Worm (Caenorhabditis elegans) whole organism, L4 larva: ENCODE measurements around the gene pad-2.

Experiments used
- D1046.2 ChIP-seq: fragments of 200-800 bp; sonication (Bioruptor generic); IDR thresholded peaks from 2 replicates; pipeline ENCODE4 v1.3.6; 2022; ENCODE audit warnings: missing genetic modification characterization, missing compliant biosample characterization
- F10B5.3 ChIP-seq: sonication (generic microtip); optimal IDR thresholded peaks from 2 replicates; lab custom pipeline; 2016; ENCODE audit warnings: mild to moderate bottlenecking, missing genetic modification characterization, missing compliant biosample characterization
- R02D3.7 ChIP-seq: fragments of 150-350 bp; sonication (generic microtip); optimal IDR thresholded peaks from 3 replicates; lab custom pipeline; 2014; ENCODE audit warnings: missing biosample characterization, missing genetic modification characterization
- T20F7.1 ChIP-seq: fragments of 200-800 bp; sonication (Bioruptor generic); optimal IDR thresholded peaks from 2 replicates; lab custom pipeline; 2018; ENCODE audit warnings: mild to moderate bottlenecking, missing genetic modification characterization, missing compliant biosample characterization
- Y48G9A.11 ChIP-seq: fragments of 200-800 bp; sonication (Bioruptor generic); IDR thresholded peaks from 2 replicates; pipeline ENCODE4 v1.3.6; 2022; ENCODE audit warnings: missing genetic modification reagents, missing genetic modification characterization, missing compliant biosample characterization
- Y5F2A.4 ChIP-seq: fragments of 200-800 bp; sonication (Bioruptor generic); optimal IDR thresholded peaks from 2 replicates; lab custom pipeline; 2018; ENCODE audit warnings: mild to moderate bottlenecking, missing genetic modification characterization, missing compliant biosample characterization
- Y75B8A.6 ChIP-seq: fragments of 200-800 bp; sonication (Bioruptor generic); IDR thresholded peaks from 2 replicates; pipeline ENCODE4 v1.3.6; 2022; ENCODE audit warnings: missing genetic modification reagents, missing genetic modification characterization, missing compliant biosample characterization
- ZK337.2 ChIP-seq: fragments of 200-800 bp; sonication (Bioruptor generic); IDR thresholded peaks from 2 replicates; pipeline ENCODE4 v1.3.6; 2022; ENCODE audit warnings: missing genetic modification reagents, missing genetic modification characterization, missing compliant biosample characterization
- aly-2 ChIP-seq: sonication (generic microtip); optimal IDR thresholded peaks from 2 replicates; lab custom pipeline; 2018; ENCODE audit warnings: missing biosample characterization, missing genetic modification characterization
- attf-4 ChIP-seq: sonication (generic microtip); optimal IDR thresholded peaks from 3 replicates; lab custom pipeline; 2017; ENCODE audit warnings: missing biosample characterization, missing genetic modification characterization
- ceh-44 ChIP-seq: fragments of 200-800 bp; sonication (Bioruptor generic); IDR thresholded peaks from 2 replicates; pipeline ENCODE4 v1.3.6; 2022; ENCODE audit warnings: missing genetic modification reagents, missing genetic modification characterization, missing compliant biosample characterization
- ceh-62 ChIP-seq: sonication (generic microtip); optimal IDR thresholded peaks from 2 replicates; lab custom pipeline; 2017; ENCODE audit warnings: missing biosample characterization, missing genetic modification characterization
- cey-2 ChIP-seq: sonication (generic microtip); optimal IDR thresholded peaks from 3 replicates; lab custom pipeline; 2017; ENCODE audit warnings: missing genetic modification characterization, mild to moderate bottlenecking, missing compliant biosample characterization, antibody characterized with exemption, borderline replicate concordance; ENCODE audit not compliant: insufficient read depth
- daf-16 ChIP-seq, 3 experiments: sonication (generic microtip); optimal IDR thresholded peaks; 2 replicates each; lab custom pipeline; 2016 to 2017; ENCODE audit warnings: missing genetic modification characterization in 3 of 3, missing genetic modification reagents in 3 of 3, mild to moderate bottlenecking in 2 of 3, missing compliant biosample characterization in 2 of 3, missing biosample characterization in 1 of 3, moderate library complexity in 1 of 3
- dmd-6 ChIP-seq: fragments of 200-800 bp; sonication (Bioruptor generic); IDR thresholded peaks from 2 replicates; pipeline ENCODE4 v1.3.6; 2022; ENCODE audit warnings: missing genetic modification reagents, missing genetic modification characterization, missing compliant biosample characterization
- dmd-8 ChIP-seq: fragments of 200-800 bp; sonication (Bioruptor generic); IDR thresholded peaks from 2 replicates; pipeline ENCODE4 v1.3.6; 2022; ENCODE audit warnings: missing genetic modification characterization, missing compliant biosample characterization
- dpl-1 ChIP-seq: fragments of 150-350 bp; optimal IDR thresholded peaks from 2 replicates; lab custom pipeline; 2014; ENCODE audit warnings: missing biosample characterization, missing genetic modification reagents, missing genetic modification characterization
- duxl-1 ChIP-seq: sonication (generic microtip); optimal IDR thresholded peaks from 2 replicates; lab custom pipeline; 2016; ENCODE audit warnings: mild to moderate bottlenecking, missing genetic modification characterization, moderate library complexity, missing compliant biosample characterization; ENCODE audit not compliant: poor library complexity
- egl-27 ChIP-seq: sonication (generic microtip); optimal IDR thresholded peaks from 3 replicates; lab custom pipeline; 2017; ENCODE audit warnings: missing biosample characterization, missing genetic modification reagents, missing genetic modification characterization
- fkh-10 ChIP-seq: fragments of 150-350 bp; optimal IDR thresholded peaks from 2 replicates; lab custom pipeline; 2014; ENCODE audit warnings: missing biosample characterization, missing genetic modification reagents, missing genetic modification characterization
- hif-1 ChIP-seq, 2 experiments: sonication (generic microtip); optimal IDR thresholded peaks; 2 replicates each; lab custom pipeline; 2016 to 2017; ENCODE audit warnings: missing compliant biosample characterization in 2 of 2, missing genetic modification characterization in 2 of 2, missing genetic modification reagents in 2 of 2, missing genotype in 2 of 2, mild to moderate bottlenecking in 1 of 2
- hlh-30 ChIP-seq: sonication (generic microtip); optimal IDR thresholded peaks from 2 replicates; lab custom pipeline; 2017; ENCODE audit warnings: antibody characterized with exemption, mild to moderate bottlenecking, missing genetic modification characterization, missing compliant biosample characterization; ENCODE audit not compliant: insufficient read depth
- lin-13 ChIP-seq: fragments of 150-350 bp; optimal IDR thresholded peaks from 2 replicates; lab custom pipeline; 2014; ENCODE audit warnings: missing biosample characterization, missing genetic modification reagents, missing genetic modification characterization
- lin-15B ChIP-seq: fragments of 150-350 bp; sonication (generic microtip); optimal IDR thresholded peaks from 3 replicates; lab custom pipeline; 2014; ENCODE audit warnings: missing biosample characterization, missing genetic modification characterization
- lin-38 ChIP-seq: fragments of 200-800 bp; sonication (Bioruptor generic); IDR thresholded peaks from 2 replicates; pipeline ENCODE4 v1.3.6; 2022; ENCODE audit warnings: missing genetic modification reagents, missing genetic modification characterization, missing compliant biosample characterization
- lin-39 ChIP-seq: fragments of 150-350 bp; optimal IDR thresholded peaks from 2 replicates; lab custom pipeline; 2014; ENCODE audit warnings: missing biosample characterization, missing genetic modification reagents, missing genetic modification characterization
- lir-3 ChIP-seq: sonication (generic microtip); optimal IDR thresholded peaks from 2 replicates; lab custom pipeline; 2016; ENCODE audit warnings: mild to moderate bottlenecking, missing genetic modification characterization, missing compliant biosample characterization
- lsy-2 ChIP-seq, 2 experiments: fragments of 150-350 bp in 1 of 2; sonication (generic microtip) in 1 of 2; optimal IDR thresholded peaks; 2 replicates each; lab custom pipeline; 2014 to 2017; ENCODE audit warnings: missing biosample characterization in 2 of 2, missing genetic modification characterization in 2 of 2
- madf-9 ChIP-seq: fragments of 200-800 bp; sonication (Bioruptor generic); conservative IDR thresholded peaks from 2 replicates; pipeline ENCODE4 v1.3.6; 2022; ENCODE audit warnings: missing genetic modification reagents, missing genetic modification characterization, missing compliant biosample characterization
- mep-1 ChIP-seq: fragments of 150-350 bp; sonication (generic microtip); optimal IDR thresholded peaks from 3 replicates; lab custom pipeline; 2014; ENCODE audit warnings: missing biosample characterization, missing genetic modification characterization
- nhr-102 ChIP-seq: sonication (generic microtip); optimal IDR thresholded peaks from 2 replicates; lab custom pipeline; 2016; ENCODE audit warnings: mild to moderate bottlenecking, missing genetic modification characterization, moderate library complexity, missing compliant biosample characterization
- nhr-11 ChIP-seq: fragments of 150-350 bp; optimal IDR thresholded peaks from 2 replicates; lab custom pipeline; 2014; ENCODE audit warnings: missing biosample characterization, missing genetic modification characterization
- nhr-237 ChIP-seq: sonication (generic microtip); optimal IDR thresholded peaks from 2 replicates; lab custom pipeline; 2017; ENCODE audit warnings: missing biosample characterization, missing genetic modification characterization
- nhr-28 ChIP-seq: fragments of 150-350 bp; optimal IDR thresholded peaks from 2 replicates; lab custom pipeline; 2014; ENCODE audit warnings: missing biosample characterization, missing genetic modification characterization
- nhr-42 ChIP-seq: fragments of 200-800 bp; sonication (Bioruptor generic); IDR thresholded peaks from 2 replicates; pipeline ENCODE4 v1.3.6; 2022; ENCODE audit warnings: missing genetic modification characterization, missing compliant biosample characterization
- nhr-6 ChIP-seq: fragments of 150-350 bp; optimal IDR thresholded peaks from 2 replicates; lab custom pipeline; 2014; ENCODE audit warnings: missing biosample characterization, missing genetic modification characterization
- php-3 ChIP-seq: fragments of 200-800 bp; sonication (Bioruptor generic); IDR thresholded peaks from 2 replicates; pipeline ENCODE4 v1.3.6; 2022; ENCODE audit warnings: missing genetic modification reagents, missing genetic modification characterization, missing compliant biosample characterization
- rbr-2 ChIP-seq: sonication (generic microtip); optimal IDR thresholded peaks from 2 replicates; lab custom pipeline; 2016; ENCODE audit warnings: missing genotype, missing genetic modification characterization, missing compliant biosample characterization
- sdz-12 ChIP-seq: fragments of 200-800 bp; sonication (Bioruptor generic); optimal IDR thresholded peaks from 2 replicates; lab custom pipeline; 2018; ENCODE audit warnings: mild to moderate bottlenecking, missing genetic modification characterization, missing compliant biosample characterization
- set-16 ChIP-seq: fragments of 200-800 bp; sonication (Bioruptor generic); IDR thresholded peaks from 2 replicates; pipeline ENCODE4 v1.3.6; 2022; ENCODE audit warnings: missing genetic modification reagents, missing genetic modification characterization, missing compliant biosample characterization
- snpc-4 ChIP-seq: fragments of 150-350 bp; optimal IDR thresholded peaks from 2 replicates; lab custom pipeline; 2014; ENCODE audit warnings: missing biosample characterization, missing genetic modification characterization
- spr-3 ChIP-seq: fragments of 200-800 bp; sonication (Bioruptor generic); optimal IDR thresholded peaks from 2 replicates; lab custom pipeline; 2018; ENCODE audit warnings: mild to moderate bottlenecking, missing genetic modification characterization, missing compliant biosample characterization
- tra-1 ChIP-seq: fragments of 200-800 bp; sonication (Bioruptor generic); IDR thresholded peaks from 2 replicates; pipeline ENCODE4 v1.3.6; 2022; ENCODE audit warnings: missing genetic modification reagents, missing genetic modification characterization, missing compliant biosample characterization
- unc-39 ChIP-seq: sonication (generic microtip); optimal IDR thresholded peaks from 2 replicates; lab custom pipeline; 2017; ENCODE audit warnings: missing biosample characterization, missing genetic modification characterization
- zag-1 ChIP-seq: fragments of 150-350 bp; optimal IDR thresholded peaks from 2 replicates; lab custom pipeline; 2014; ENCODE audit warnings: missing biosample characterization, missing genetic modification characterization
- zfp-3 ChIP-seq: fragments of 200-800 bp; sonication (Bioruptor generic); conservative IDR thresholded peaks from 2 replicates; pipeline ENCODE4 v1.3.6; 2022; ENCODE audit warnings: missing genetic modification reagents, missing genetic modification characterization, missing compliant biosample characterization
- zip-11 ChIP-seq: fragments of 200-800 bp; sonication (Bioruptor generic); IDR thresholded peaks from 2 replicates; pipeline ENCODE4 v1.3.6; 2022; ENCODE audit warnings: missing genetic modification characterization, missing compliant biosample characterization
- ztf-11 ChIP-seq: fragments of 150-350 bp; optimal IDR thresholded peaks from 2 replicates; lab custom pipeline; 2014; ENCODE audit warnings: missing biosample characterization, missing genetic modification characterization
- ztf-7 ChIP-seq: fragments of 150-350 bp; optimal IDR thresholded peaks from 2 replicates; lab custom pipeline; 2014; ENCODE audit warnings: missing biosample characterization, missing genetic modification characterization

pad-2 gene

ce11 chrIII:10328565-10329541 is 49.9 kb downstream of the pad-2 start:
- TF ChIP-seq ceh-44 (GFP tag; lab: Robert Waterston, UW): no peak
- no peak for TF ChIP-seq T20F7.1 (GFP tag; lab: Kevin White, UChicago)
- TF ChIP-seq nhr-42: no peak
- no peak for TF ChIP-seq madf-9 (GFP tag; lab: Robert Waterston, UW)
- TF ChIP-seq aly-2: no peak
- TF ChIP-seq F10B5.3: no peak
- peak; percentile 21; the same call in 1 of the 2 replicates for TF ChIP-seq dmd-6 (GFP tag; lab: Robert Waterston, UW)
- no peak for TF ChIP-seq lsy-2 (tag; optimal IDR thresholded peaks at IDR 0.05; lab: Kevin White, UChicago)
- TF ChIP-seq mep-1 (tag; lab: Kevin White, UChicago): no peak
- TF ChIP-seq Y48G9A.11 (GFP tag; lab: Robert Waterston, UW): 0 out of 2 replicates have a peak, but pooled peaks have one; percentile 29
- TF ChIP-seq Y75B8A.6 (GFP tag; lab: Robert Waterston, UW): no peak
- no peak for TF ChIP-seq unc-39 (tag; lab: Kevin White, UChicago)
- peak; percentile 7 for TF ChIP-seq nhr-28
- no peak for TF ChIP-seq zag-1 (tag; lab: Kevin White, UChicago)
- TF ChIP-seq ceh-62: no peak
- no peak for TF ChIP-seq daf-16 (GFP tag; optimal IDR thresholded peaks at IDR 0.05; lab: Kevin White, UChicago)
- peak; percentile 44 for TF ChIP-seq daf-16 (tag; optimal IDR thresholded peaks at IDR 0.05; lab: Kevin White, UChicago)
- TF ChIP-seq ztf-11 (tag; lab: Kevin White, UChicago): no peak
- no peak for TF ChIP-seq R02D3.7 (tag; lab: Kevin White, UChicago)
- no peak for TF ChIP-seq snpc-4 (tag; lab: Kevin White, UChicago)
- peak; percentile 89 for TF ChIP-seq set-16 (GFP tag; lab: Robert Waterston, UW)
- no peak for TF ChIP-seq hif-1 (tag; optimal IDR thresholded peaks at IDR 0.05; lab: Kevin White, UChicago)
- no peak for TF ChIP-seq zip-11 (GFP tag; lab: Robert Waterston, UW)
- TF ChIP-seq dpl-1: no peak
- no peak for TF ChIP-seq lin-15B (tag; lab: Kevin White, UChicago)
- TF ChIP-seq egl-27 (tag; lab: Kevin White, UChicago): no peak
- no peak for TF ChIP-seq zfp-3 (GFP tag; lab: Robert Waterston, UW)
- TF ChIP-seq D1046.2 (GFP tag; lab: Robert Waterston, UW): no peak
- TF ChIP-seq attf-4 (tag; lab: Kevin White, UChicago): no peak
- TF ChIP-seq nhr-6: peak; percentile 29
- TF ChIP-seq nhr-237: no peak
- no peak for TF ChIP-seq fkh-10 (GFP tag; lab: Kevin White, UChicago)
- no peak for TF ChIP-seq lir-3 (tag; lab: Kevin White, UChicago)
- TF ChIP-seq nhr-11: no peak
- no peak for TF ChIP-seq spr-3 (GFP tag; lab: Kevin White, UChicago)
- TF ChIP-seq ztf-7 (tag; lab: Kevin White, UChicago): no peak
- no peak for TF ChIP-seq rbr-2 (tag; lab: Kevin White, UChicago)
- no peak for TF ChIP-seq cey-2
- no peak for TF ChIP-seq lin-39 (tag; lab: Kevin White, UChicago)
- TF ChIP-seq hlh-30: peak; percentile 32
- no peak for TF ChIP-seq Y5F2A.4 (GFP tag; lab: Kevin White, UChicago)
- TF ChIP-seq dmd-8 (GFP tag; lab: Robert Waterston, UW): no peak
- TF ChIP-seq duxl-1 (tag; lab: Kevin White, UChicago): no peak
- no peak for TF ChIP-seq tra-1 (GFP tag; lab: Robert Waterston, UW)
- 0 out of 2 replicates have a peak, but pooled peaks have one; percentile 7 for TF ChIP-seq php-3
- TF ChIP-seq ZK337.2 (GFP tag; lab: Robert Waterston, UW): no peak
- TF ChIP-seq sdz-12 (GFP tag; lab: Kevin White, UChicago): no peak
- TF ChIP-seq lin-13 (GFP tag; lab: Kevin White, UChicago): no peak
- no peak for TF ChIP-seq lin-38
- no peak for TF ChIP-seq nhr-102 (tag; lab: Kevin White, UChicago)
